Worm (Caenorhabditis elegans) whole organism, L3 larva: ENCODE results near the gene C46E10.3.

ENCODE experiments used
- ZK546.5 ChIP-seq: sonication (generic microtip); optimal IDR thresholded peaks from 2 replicates; lab custom pipeline; 2017; ENCODE audit warnings: missing biosample characterization, missing genetic modification characterization
- aly-2 ChIP-seq: fragments of 150-350 bp; optimal IDR thresholded peaks from 2 replicates; lab custom pipeline; 2014; ENCODE audit warnings: missing biosample characterization, missing genetic modification characterization
- ceh-9 ChIP-seq: sonication (generic microtip); optimal IDR thresholded peaks from 2 replicates; lab custom pipeline; 2018; ENCODE audit warnings: missing biosample characterization, missing genetic modification characterization
- elt-2 ChIP-seq: sonication (generic microtip); optimal IDR thresholded peaks from 2 replicates; lab custom pipeline; 2016; ENCODE audit warnings: missing genetic modification reagents, mild to moderate bottlenecking, missing genetic modification characterization, missing compliant biosample characterization
- fkh-2 ChIP-seq: fragments of 150-350 bp; optimal IDR thresholded peaks from 2 replicates; lab custom pipeline; 2014; ENCODE audit warnings: missing biosample characterization, missing genetic modification reagents, missing genetic modification characterization
- fos-1 ChIP-seq: fragments of 150-350 bp; optimal IDR thresholded peaks from 2 replicates; lab custom pipeline; 2014; ENCODE audit warnings: missing biosample characterization, missing genetic modification characterization
- lin-15B ChIP-seq: fragments of 150-350 bp; optimal IDR thresholded peaks from 2 replicates; lab custom pipeline; 2014; ENCODE audit warnings: missing biosample characterization, missing genetic modification characterization
- nhr-11 ChIP-seq: fragments of 150-350 bp; optimal IDR thresholded peaks from 2 replicates; lab custom pipeline; 2014; ENCODE audit warnings: missing biosample characterization, missing genetic modification characterization
- nhr-12 ChIP-seq: fragments of 150-350 bp; optimal IDR thresholded peaks from 2 replicates; lab custom pipeline; 2014; ENCODE audit warnings: missing biosample characterization, missing genetic modification characterization
- nhr-237 ChIP-seq: fragments of 150-350 bp; optimal IDR thresholded peaks from 2 replicates; lab custom pipeline; 2014; ENCODE audit warnings: missing biosample characterization, missing genetic modification characterization
- nhr-25 ChIP-seq: sonication (generic microtip); optimal IDR thresholded peaks from 2 replicates; lab custom pipeline; 2017; ENCODE audit warnings: missing biosample characterization, missing genetic modification characterization
- nhr-77 ChIP-seq: fragments of 150-350 bp; optimal IDR thresholded peaks from 2 replicates; lab custom pipeline; 2014; ENCODE audit warnings: missing biosample characterization, missing genetic modification characterization
- pha-4 ChIP-seq: fragments of 150-350 bp; optimal IDR thresholded peaks from 2 replicates; lab custom pipeline; 2014; ENCODE audit warnings: missing biosample characterization, missing genetic modification reagents, missing genetic modification characterization
- zag-1 ChIP-seq: fragments of 150-350 bp; optimal IDR thresholded peaks from 2 replicates; lab custom pipeline; 2014; ENCODE audit warnings: missing biosample characterization, missing genetic modification characterization

DNA sequence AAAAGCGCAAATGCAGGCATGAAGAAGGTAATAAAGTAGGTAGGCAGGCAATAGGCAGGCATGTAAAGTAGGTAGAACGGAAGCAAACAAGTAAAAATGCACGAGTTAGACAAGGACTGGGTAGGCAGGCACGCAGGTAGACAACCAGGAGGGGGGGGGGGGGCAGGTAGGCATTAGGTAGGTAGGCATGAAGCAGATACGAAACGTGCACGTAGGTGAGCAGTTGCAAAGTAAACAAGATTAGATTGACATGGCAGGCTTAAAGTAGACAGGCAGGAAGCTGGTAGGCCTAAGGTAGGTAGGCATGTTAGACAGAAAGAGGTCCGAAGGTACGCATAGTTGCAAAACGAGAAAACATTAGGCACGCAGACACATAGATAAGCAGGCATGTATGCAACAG lies 42.1 kb upstream of the C46E10.3 start:
- TF ChIP-seq ZK546.5 (no peak), fos-1 (tag; lab: Kevin White, UChicago) (no peak), pha-4 (tag; lab: Kevin White, UChicago) (no peak), zag-1 (tag; lab: Kevin White, UChicago) (no peak), nhr-25 (tag; lab: Kevin White, UChicago) (no peak), fkh-2 (tag; lab: Kevin White, UChicago) (no peak), ceh-9 (tag; lab: Kevin White, UChicago) (no peak), elt-2 (no peak), nhr-77 (tag; lab: Kevin White, UChicago) (no peak), aly-2 (tag; lab: Kevin White, UChicago) (no peak), lin-15B (tag; lab: Kevin White, UChicago) (no peak), nhr-12 (tag; lab: Kevin White, UChicago) (no peak), nhr-11 (tag; lab: Kevin White, UChicago) (no peak), nhr-237 (no peak)
